Fruit fly (Drosophila melanogaster) Kc167 (cell line): Measurements from ENCODE around the gene CG3505.

Experiments
- Myc ChIP-seq: fragments of >200 bp; optimal IDR thresholded peaks from 2 replicates; lab custom pipeline; 2017; ENCODE audit warnings: missing external identifiers
- Sin3A ChIP-seq: fragments of >200 bp; optimal IDR thresholded peaks from 2 replicates; lab custom pipeline; 2018; ENCODE audit warnings: missing external identifiers
- h ChIP-seq: fragments of >200 bp; optimal IDR thresholded peaks from 3 replicates; lab custom pipeline; 2018; ENCODE audit warnings: missing external identifiers
- insv ChIP-seq: fragments of >200 bp; optimal IDR thresholded peaks from 3 replicates; lab custom pipeline; 2018; ENCODE audit warnings: missing external identifiers
- psq ChIP-seq: fragments of >200 bp; optimal IDR thresholded peaks from 2 replicates; lab custom pipeline; 2017; ENCODE audit warnings: missing external identifiers
- ttk ChIP-seq: sonication (Bioruptor generic); optimal IDR thresholded peaks from 2 replicates; lab custom pipeline; 2017; ENCODE audit warnings: missing external identifiers

CG3505 gene

dm6 chr3R:14690065-14690464 lies 32.8 kb downstream of the CG3505 start:
- TF ChIP-seq ttk (lab: Kevin White, UChicago) (no peak), Myc (lab: Kevin White, UChicago) (no peak), h (lab: Kevin White, UChicago) (no peak), insv (no peak), psq (lab: Kevin White, UChicago) (no peak), Sin3A (lab: Kevin White, UChicago) (no peak)

DNA sequence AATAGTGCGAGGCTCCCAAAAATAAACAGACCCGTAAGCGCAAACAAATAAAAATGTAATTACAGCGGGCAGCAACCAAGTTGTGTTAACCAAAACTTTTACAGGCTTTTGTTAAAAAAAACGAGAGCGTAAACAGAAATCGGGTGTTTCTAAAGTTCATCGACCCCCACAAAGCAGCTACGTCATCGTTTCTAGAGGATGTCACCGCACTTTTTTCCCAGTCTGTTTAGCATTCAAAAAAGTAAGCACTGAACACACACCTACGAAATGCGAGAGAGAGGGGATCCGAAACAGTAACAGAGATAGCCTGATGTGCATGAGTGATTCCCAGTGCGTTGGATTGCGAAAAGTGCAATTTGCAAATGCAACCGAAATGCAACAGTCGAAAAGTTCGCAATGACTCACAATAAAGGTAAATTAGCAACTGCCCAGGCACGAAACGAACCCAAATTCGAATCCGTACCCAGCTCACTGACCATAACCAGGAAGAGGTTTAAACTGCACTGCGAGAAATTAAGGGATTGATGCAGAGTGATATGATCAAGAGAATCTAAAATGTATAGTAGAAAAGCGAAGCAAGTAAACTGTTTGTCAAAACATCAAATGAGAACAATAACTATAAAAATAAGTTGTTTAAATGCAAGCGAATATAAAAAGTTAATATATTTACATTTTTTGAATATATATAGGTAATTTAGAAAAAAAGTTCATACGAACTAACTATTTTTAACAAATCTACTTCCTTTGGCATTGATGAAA lies 34.0 kb downstream of the CG3505 start:
- TF ChIP-seq ttk (lab: Kevin White, UChicago) (no peak), insv (no peak), psq (lab: Kevin White, UChicago) (no peak), Myc (lab: Kevin White, UChicago) (no peak), Sin3A (lab: Kevin White, UChicago) (no peak), h (lab: Kevin White, UChicago) (no peak)

DNA sequence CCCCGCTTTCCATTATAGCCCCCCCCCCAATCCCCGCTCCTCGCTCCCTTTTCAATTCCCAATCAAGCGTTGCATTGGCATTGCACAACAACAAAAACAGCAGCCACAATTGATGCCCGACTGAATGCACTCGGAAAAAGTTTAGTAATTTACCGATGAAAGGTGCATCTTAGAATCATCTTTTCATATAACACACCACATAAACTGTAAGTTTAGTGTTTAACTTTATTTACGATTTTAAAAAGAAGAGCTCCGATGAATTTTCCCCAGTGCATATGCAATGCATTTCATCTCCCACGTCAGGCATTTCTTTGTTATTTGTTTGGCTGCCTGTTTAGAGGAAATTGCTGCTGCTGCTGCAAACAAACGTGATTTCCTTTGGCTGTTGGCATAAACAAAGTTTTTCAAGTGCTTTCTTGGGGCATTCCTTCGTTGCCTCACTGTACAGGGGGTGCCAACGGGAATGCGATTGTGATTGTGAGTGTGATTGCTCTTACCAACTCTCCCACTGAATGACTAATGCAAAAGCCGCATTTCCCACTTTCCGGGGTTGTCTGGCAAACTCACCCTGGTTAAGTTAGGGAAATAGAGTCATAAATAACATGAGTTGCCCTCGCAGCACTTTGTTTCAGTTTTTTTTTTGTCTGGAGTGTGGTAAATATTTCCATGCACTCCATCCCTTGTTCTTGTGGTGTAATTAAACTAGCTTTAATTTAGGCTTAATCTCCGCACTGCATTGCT lies 35.2 kb downstream of the CG3505 start:
- TF ChIP-seq h (lab: Kevin White, UChicago) (no peak), insv (no peak), ttk (lab: Kevin White, UChicago) (no peak), Myc (lab: Kevin White, UChicago) (no peak), Sin3A (lab: Kevin White, UChicago) (no peak), psq (lab: Kevin White, UChicago) (no peak)

- no peak for TF ChIP-seq psq (lab: Kevin White, UChicago)
- TF ChIP-seq insv = no peak
- TF ChIP-seq Sin3A (lab: Kevin White, UChicago) = no peak
- no peak for TF ChIP-seq h (lab: Kevin White, UChicago)
- no peak for TF ChIP-seq ttk (lab: Kevin White, UChicago)
These were observed 35.7 kb downstream of the CG3505 start for dm6 chr3R:14692971-14693253.

DNA sequence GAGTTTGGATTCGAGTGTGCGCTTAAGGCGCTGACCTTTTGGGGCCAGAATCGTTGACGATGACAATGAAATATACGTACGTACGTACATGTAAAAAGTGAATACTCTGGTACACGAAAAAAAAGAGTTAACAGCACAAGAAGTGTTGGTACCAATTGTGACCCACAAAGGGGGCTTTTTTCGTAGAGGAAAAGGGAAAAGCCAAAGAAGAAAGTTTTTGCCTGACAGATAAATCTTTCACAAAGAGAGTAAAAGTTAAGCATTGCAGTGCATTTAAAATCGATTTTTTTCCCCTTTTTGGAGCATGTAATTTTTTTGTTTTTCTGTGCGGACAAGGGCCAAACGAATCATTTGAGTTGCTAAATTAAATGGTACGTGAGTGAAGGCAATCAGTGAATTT lies 37.3 kb downstream of the CG3505 start:
- TF ChIP-seq Sin3A (lab: Kevin White, UChicago) = no peak
- no peak for TF ChIP-seq h (lab: Kevin White, UChicago)
- no peak for TF ChIP-seq insv
- no peak for TF ChIP-seq psq (lab: Kevin White, UChicago)
- no peak for TF ChIP-seq ttk (lab: Kevin White, UChicago)

DNA sequence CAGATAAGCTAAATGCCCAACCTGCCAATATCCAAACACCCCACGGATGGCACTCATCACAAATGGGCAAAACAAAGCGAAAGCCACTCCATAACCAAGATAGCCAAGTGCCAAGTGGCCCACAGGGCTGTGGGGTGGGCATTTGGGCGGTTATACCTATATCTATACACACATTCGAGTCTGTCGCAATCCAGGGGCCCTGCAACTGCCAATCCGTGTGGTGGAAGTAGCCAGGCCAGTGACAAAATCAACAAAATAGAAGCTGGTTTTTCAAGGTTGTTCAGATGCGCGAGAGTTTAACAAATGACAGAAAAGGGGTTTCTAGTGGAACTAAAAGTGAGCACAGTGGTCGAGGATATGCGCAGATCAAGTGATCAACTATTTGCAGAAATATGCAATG lies 37.8 kb downstream of the CG3505 start:
- TF ChIP-seq insv (no peak), h (lab: Kevin White, UChicago) (no peak), psq (lab: Kevin White, UChicago) (no peak), Myc (lab: Kevin White, UChicago) (no peak), Sin3A (lab: Kevin White, UChicago) (no peak), ttk (lab: Kevin White, UChicago) (no peak)

DNA sequence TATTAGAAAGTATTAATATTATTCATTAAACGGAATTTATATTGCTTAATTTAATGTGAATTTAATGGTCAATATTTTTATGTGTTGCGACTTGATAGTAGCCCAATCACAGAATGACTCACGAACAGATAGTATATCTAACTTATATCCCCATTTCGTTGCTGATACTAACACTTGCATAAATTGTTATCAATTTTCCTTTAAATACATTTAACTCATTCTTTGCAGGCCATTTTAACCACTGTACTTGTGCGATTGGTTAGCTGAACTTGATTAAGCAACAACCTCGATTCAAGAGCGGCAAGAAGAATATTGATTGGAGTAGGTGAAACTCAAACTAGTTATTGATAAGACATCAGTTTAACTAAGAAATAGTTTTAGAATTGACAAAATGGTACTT lies 38.4 kb downstream of the CG3505 start:
- TF ChIP-seq Sin3A (lab: Kevin White, UChicago) = no peak
- TF ChIP-seq h (lab: Kevin White, UChicago) = no peak
- no peak for TF ChIP-seq psq (lab: Kevin White, UChicago)
- no peak for TF ChIP-seq ttk (lab: Kevin White, UChicago)
- TF ChIP-seq Myc (lab: Kevin White, UChicago) = no peak
- TF ChIP-seq insv = no peak

dm6 chr3R:14696949-14697513 lies 39.8 kb downstream of the CG3505 start, which contains the start of gene Meltrin:
Meltrin (minus strand) TSS chr3R:14697292.
- TF ChIP-seq Sin3A (lab: Kevin White, UChicago) (no peak), Myc (lab: Kevin White, UChicago) (no peak), h (lab: Kevin White, UChicago) (no peak), psq (lab: Kevin White, UChicago) (no peak), insv (no peak), ttk (lab: Kevin White, UChicago) (no peak)

dm6 chr3R:14703302-14704192 lies 46.3 kb downstream of the CG3505 start:
- TF ChIP-seq Sin3A (lab: Kevin White, UChicago) (no peak), Myc (lab: Kevin White, UChicago) (no peak), h (lab: Kevin White, UChicago) (no peak), ttk (lab: Kevin White, UChicago) (no peak), insv (no peak), psq (lab: Kevin White, UChicago) (no peak)

DNA sequence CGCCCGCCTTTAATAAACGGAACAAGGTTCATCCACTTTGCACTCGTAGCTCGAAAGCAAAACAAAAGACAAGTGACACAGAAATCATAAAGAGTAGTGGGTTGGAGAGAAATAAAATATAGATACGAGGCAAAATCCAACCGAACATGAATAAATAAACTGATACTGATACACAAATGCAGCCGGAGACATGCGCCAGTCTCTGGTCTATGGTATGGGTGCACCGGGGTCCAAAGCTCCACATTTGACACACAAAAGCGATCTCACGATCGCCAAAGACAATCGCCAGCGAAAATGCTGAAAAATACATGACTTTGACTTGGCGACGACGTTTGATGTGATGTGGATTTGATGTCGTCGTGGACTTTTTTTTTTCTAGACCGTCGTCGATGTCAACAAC lies 48.0 kb downstream of the CG3505 start:
- no peak for TF ChIP-seq psq (lab: Kevin White, UChicago)
- TF ChIP-seq h (lab: Kevin White, UChicago) = no peak
- TF ChIP-seq Myc (lab: Kevin White, UChicago) = no peak

DNA sequence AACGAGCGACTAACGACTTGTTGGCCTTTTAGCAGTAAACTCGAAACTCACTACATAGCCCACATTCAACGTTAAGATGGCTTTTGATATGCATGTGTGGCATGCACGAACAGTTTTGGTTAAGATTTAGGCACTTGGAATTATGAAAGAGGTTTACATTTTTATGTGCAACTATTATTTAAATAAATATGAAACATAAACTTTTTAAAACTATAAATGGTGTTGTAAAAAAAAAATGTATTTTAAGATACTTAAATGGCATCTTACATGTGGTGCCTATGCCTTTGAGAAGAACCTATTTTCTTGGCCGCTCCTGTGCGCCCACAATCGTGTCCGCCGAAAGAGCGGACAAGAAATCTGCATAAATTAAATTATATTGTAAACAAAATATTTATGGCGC lies 49.1 kb downstream of the CG3505 start:
- TF ChIP-seq psq (lab: Kevin White, UChicago) = no peak
- no peak for TF ChIP-seq h (lab: Kevin White, UChicago)
- no peak for TF ChIP-seq ttk (lab: Kevin White, UChicago)
- no peak for TF ChIP-seq insv
- TF ChIP-seq Myc (lab: Kevin White, UChicago) = no peak
- TF ChIP-seq Sin3A (lab: Kevin White, UChicago) = no peak
